Worm (Caenorhabditis elegans): Measurements from ENCODE around the gene srbc-43.

DNA sequence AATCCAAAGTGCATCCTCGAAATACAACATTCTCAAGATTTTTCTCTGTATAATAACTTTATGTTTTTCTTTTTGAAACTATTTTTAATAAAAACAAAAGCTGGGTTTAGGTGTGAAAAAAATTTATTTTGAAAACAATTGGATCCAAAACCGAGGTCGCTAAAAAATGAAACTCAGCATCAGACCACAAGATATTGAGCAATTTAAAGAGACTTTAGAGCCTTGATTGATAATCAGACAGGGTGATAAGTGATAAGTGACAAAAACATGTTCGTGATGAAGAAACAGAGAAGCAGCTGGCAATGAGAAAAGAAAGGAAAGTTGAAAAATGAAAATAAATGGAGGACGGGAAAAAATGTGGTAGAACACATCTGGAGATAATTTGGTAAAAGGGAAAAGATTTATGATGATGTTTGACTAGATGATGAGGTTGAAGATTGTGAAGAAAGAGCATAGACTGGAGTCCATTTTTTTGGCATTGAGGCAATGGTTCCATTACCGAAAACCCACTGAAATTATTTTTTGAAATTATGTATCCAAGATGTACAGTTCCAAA is 38.7 kb downstream of the srbc-43 start, which contains the start of gene C15C8.6:
- TF ChIP-seq nhr-28 (tag; optimal IDR thresholded peaks at IDR 0.05) (no peak), lin-15B (tag; optimal IDR thresholded peaks at IDR 0.05) (no peak), eor-1 (tag; optimal IDR thresholded peaks at IDR 0.05) (no peak), nhr-77 (tag; optimal IDR thresholded peaks at IDR 0.05) (no peak), ztf-11 (tag; optimal IDR thresholded peaks at IDR 0.05) (no peak), nhr-11 (tag; optimal IDR thresholded peaks at IDR 0.05) (no peak), elt-1 (tag; optimal IDR thresholded peaks at IDR 0.05) (no peak), zag-1 (tag; optimal IDR thresholded peaks at IDR 0.05) (no peak), nhr-12 (tag; optimal IDR thresholded peaks at IDR 0.05) (no peak), nhr-23 (tag; optimal IDR thresholded peaks at IDR 0.05) (no peak), fkh-10 (GFP tag; optimal IDR thresholded peaks at IDR 0.05) (no peak), lsy-12 (tag; optimal IDR thresholded peaks at IDR 0.05) (no peak)
